Fruit fly (Drosophila melanogaster) whole organism, embryonic: ENCODE measurements around the gene papi.

Experiments used
- ATbp ChIP-seq: fragments of 200-800 bp; sonication (Bioruptor generic); optimal IDR thresholded peaks from 2 replicates; lab custom pipeline; 2017; ENCODE audit warnings: missing biosample characterization, mild to moderate bottlenecking, missing genetic modification characterization, missing genetic modification reagents
- Antp ChIP-seq: fragments of 200-800 bp; sonication (Bioruptor generic); optimal IDR thresholded peaks from 3 replicates; lab custom pipeline; 2016; ENCODE audit warnings: missing biosample characterization, missing genetic modification characterization
- Atf3 ChIP-seq: fragments of 200-800 bp; sonication (Bioruptor generic); optimal IDR thresholded peaks from 3 replicates; lab custom pipeline; 2016; ENCODE audit warnings: missing biosample characterization, missing genetic modification characterization
- Awh ChIP-seq: fragments of 200-800 bp; sonication (Bioruptor generic); IDR thresholded peaks from 2 replicates; pipeline ENCODE4, ENCODE4 v1.3.6; 2022; ENCODE audit warnings: missing biosample characterization, missing genetic modification characterization
- Bdp1 ChIP-seq: fragments of 200-800 bp; sonication (Bioruptor generic); optimal IDR thresholded peaks from 3 replicates; lab custom pipeline; 2016; ENCODE audit warnings: missing biosample characterization, missing genetic modification characterization
- CG10209 ChIP-seq: fragments of 200-800 bp; sonication (Bioruptor generic); optimal IDR thresholded peaks from 3 replicates; lab custom pipeline; 2017; ENCODE audit warnings: missing biosample characterization, mild to moderate bottlenecking, missing genetic modification characterization, missing genetic modification reagents
- CG10959 ChIP-seq: fragments of 200-800 bp; sonication (Bioruptor generic); IDR thresholded peaks from 2 replicates; pipeline ENCODE4 v1.3.6; 2022; ENCODE audit warnings: missing biosample characterization, missing genetic modification characterization
- CG11247 ChIP-seq: fragments of 200-800 bp; sonication (Bioruptor generic); IDR thresholded peaks from 2 replicates; pipeline ENCODE4 v1.3.6; 2022; ENCODE audit warnings: missing biosample characterization, missing genetic modification characterization
- CG12104 ChIP-seq: fragments of 200-800 bp; sonication (Bioruptor generic); optimal IDR thresholded peaks from 3 replicates; lab custom pipeline; 2016; ENCODE audit warnings: missing biosample characterization, missing genetic modification characterization
- CG16863 ChIP-seq: fragments of 200-800 bp; sonication (Bioruptor generic); optimal IDR thresholded peaks from 3 replicates; lab custom pipeline; 2016; ENCODE audit warnings: missing biosample characterization, missing genetic modification characterization
- CG17359 ChIP-seq: fragments of 200-800 bp; sonication (Bioruptor generic); optimal IDR thresholded peaks from 3 replicates; lab custom pipeline; 2018; ENCODE audit warnings: missing biosample characterization, mild to moderate bottlenecking, missing genetic modification characterization, moderate library complexity
- CG34422 ChIP-seq: fragments of 200-800 bp; sonication (Bioruptor generic); IDR thresholded peaks from 3 replicates; pipeline ENCODE4 v1.3.6; 2022; ENCODE audit warnings: missing biosample characterization, missing genetic modification characterization
- CG3726 ChIP-seq: fragments of 200-800 bp; sonication (Bioruptor generic); IDR thresholded peaks from 3 replicates; pipeline ENCODE4, ENCODE4 v1.3.6; 2022; ENCODE audit warnings: missing biosample characterization, missing genetic modification characterization
- CG3847 ChIP-seq: fragments of 200-800 bp; sonication (Bioruptor generic); IDR thresholded peaks from 2 replicates; pipeline ENCODE4 v1.3.6; 2022; ENCODE audit warnings: missing biosample characterization, missing genetic modification characterization
- CG4617 ChIP-seq: fragments of 200-800 bp; sonication (Bioruptor generic); optimal IDR thresholded peaks from 3 replicates; lab custom pipeline; 2016; ENCODE audit warnings: missing biosample characterization, missing genetic modification characterization, borderline replicate concordance
- CG7271 ChIP-seq: fragments of 200-800 bp; sonication (Bioruptor generic); optimal IDR thresholded peaks from 2 replicates; lab custom pipeline; 2018; ENCODE audit warnings: missing biosample characterization, mild to moderate bottlenecking, missing genetic modification characterization, moderate library complexity
- Deaf1 ChIP-seq: fragments of 200-800 bp; optimal IDR thresholded peaks from 3 replicates; lab custom pipeline; 2019; ENCODE audit warnings: missing biosample characterization, mild to moderate bottlenecking, missing genetic modification characterization, moderate library complexity
- Doc3 ChIP-seq: fragments of 200-800 bp; sonication (Bioruptor generic); IDR thresholded peaks from 3 replicates; pipeline ENCODE4 v1.3.6; 2022; ENCODE audit warnings: missing biosample characterization, missing genetic modification characterization; ENCODE audit not compliant: partially characterized antibody
- HLH54F ChIP-seq: fragments of 200-800 bp; sonication (Bioruptor generic); optimal IDR thresholded peaks from 3 replicates; lab custom pipeline; 2016; ENCODE audit warnings: missing biosample characterization, missing genetic modification characterization
- Hey ChIP-seq: fragments of 200-800 bp; sonication (Bioruptor generic); optimal IDR thresholded peaks from 3 replicates; lab custom pipeline; 2018; ENCODE audit warnings: missing biosample characterization, mild to moderate bottlenecking, missing genetic modification characterization
- Lhr ChIP-seq: fragments of 200-800 bp; sonication (Bioruptor generic); optimal IDR thresholded peaks from 3 replicates; lab custom pipeline; 2017; ENCODE audit warnings: mild to moderate bottlenecking, missing biosample characterization, missing genetic modification reagents, missing genetic modification characterization
- MESR4 ChIP-seq: fragments of 200-800 bp; sonication (Bioruptor generic); optimal IDR thresholded peaks from 2 replicates; lab custom pipeline; 2018; ENCODE audit warnings: missing biosample characterization, mild to moderate bottlenecking, missing genetic modification characterization, moderate library complexity
- Nf-YA ChIP-seq: fragments of 200-800 bp; sonication (Bioruptor generic); IDR thresholded peaks from 2 replicates; pipeline ENCODE4 v1.3.6; 2022; ENCODE audit warnings: missing biosample characterization, missing genetic modification characterization
- Pdp1 ChIP-seq, 2 experiments: fragments of 200-800 bp; sonication (Bioruptor generic); optimal IDR thresholded peaks; 3 replicates each; lab custom pipeline; 2016; ENCODE audit warnings: missing biosample characterization in 2 of 2, missing genetic modification characterization in 2 of 2, mild to moderate bottlenecking in 1 of 2, moderate library complexity in 1 of 2
- Ravus ChIP-seq: fragments of 200-800 bp; sonication (Bioruptor generic); IDR thresholded peaks from 2 replicates; pipeline ENCODE4 v1.3.6; 2022; ENCODE audit warnings: missing biosample characterization, missing genetic modification characterization
- Spps ChIP-seq: fragments of 200-800 bp; sonication (Bioruptor generic); optimal IDR thresholded peaks from 2 replicates; lab custom pipeline; 2018; ENCODE audit warnings: missing biosample characterization, mild to moderate bottlenecking, missing genetic modification characterization
- Sry-δ ChIP-seq: fragments of 200-800 bp; sonication (Bioruptor generic); optimal IDR thresholded peaks from 2 replicates; lab custom pipeline; 2016; ENCODE audit warnings: missing biosample characterization, missing genetic modification characterization
- Usf ChIP-seq: fragments of 200-800 bp; sonication (Bioruptor generic); optimal IDR thresholded peaks from 2 replicates; lab custom pipeline; 2017; ENCODE audit warnings: missing genotype, missing biosample characterization, missing genetic modification characterization
- Xrp1 ChIP-seq: fragments of 200-800 bp; sonication (Bioruptor generic); IDR thresholded peaks from 2 replicates; pipeline ENCODE4 v1.3.6; 2022; ENCODE audit warnings: missing biosample characterization, missing genetic modification characterization
- ase ChIP-seq: fragments of 200-800 bp; sonication (Bioruptor generic); IDR thresholded peaks from 3 replicates; pipeline ENCODE4 v1.3.6; 2022; ENCODE audit warnings: missing biosample characterization, missing genetic modification characterization
- bcd ChIP-seq: fragments of 200-800 bp; sonication (Bioruptor generic); optimal IDR thresholded peaks from 2 replicates; lab custom pipeline; 2017; ENCODE audit warnings: missing biosample characterization, mild to moderate bottlenecking, missing genetic modification characterization
- ci ChIP-seq: fragments of 200-800 bp; sonication (Bioruptor generic); IDR thresholded peaks from 3 replicates; pipeline ENCODE4 v1.3.6; 2022; ENCODE audit warnings: missing biosample characterization, missing genetic modification characterization
- da ChIP-seq: fragments of 200-800 bp; sonication (Bioruptor generic); optimal IDR thresholded peaks from 2 replicates; lab custom pipeline; 2016; ENCODE audit warnings: missing biosample characterization, missing genetic modification characterization
- dpn ChIP-seq, 2 experiments: fragments of 200-800 bp; sonication (Bioruptor generic); optimal IDR thresholded peaks; 3 replicates each; lab custom pipeline; 2016; ENCODE audit warnings: missing biosample characterization in 2 of 2, missing genetic modification characterization in 2 of 2
- dysf ChIP-seq: fragments of 200-800 bp; sonication (Bioruptor generic); IDR thresholded peaks from 3 replicates; pipeline ENCODE4 v1.3.6; 2022; ENCODE audit warnings: missing biosample characterization, missing genetic modification characterization
- en ChIP-seq: fragments of 200-800 bp; sonication (Bioruptor generic); optimal IDR thresholded peaks from 2 replicates; lab custom pipeline; 2016; ENCODE audit warnings: missing biosample characterization, missing genetic modification characterization
- ewg ChIP-seq: fragments of 200-800 bp; sonication (Bioruptor generic); optimal IDR thresholded peaks from 3 replicates; lab custom pipeline; 2017; ENCODE audit warnings: mild to moderate bottlenecking, missing biosample characterization, missing genetic modification reagents, missing genetic modification characterization
- exex ChIP-seq: fragments of 200-800 bp; sonication (Bioruptor generic); optimal IDR thresholded peaks from 4 replicates; lab custom pipeline; 2018; ENCODE audit warnings: missing biosample characterization, mild to moderate bottlenecking, missing genetic modification characterization, moderate library complexity
- gsb ChIP-seq: fragments of 200-800 bp; sonication (Bioruptor generic); IDR thresholded peaks from 2 replicates; pipeline ENCODE4 v1.3.6; 2022; ENCODE audit warnings: missing biosample characterization, missing genetic modification characterization
- ind ChIP-seq: fragments of 200-800 bp; sonication (Bioruptor generic); optimal IDR thresholded peaks from 3 replicates; lab custom pipeline; 2016; ENCODE audit warnings: missing biosample characterization, missing genetic modification characterization
- lab ChIP-seq: fragments of 200-800 bp; sonication (Bioruptor generic); optimal IDR thresholded peaks from 3 replicates; lab custom pipeline; 2017; ENCODE audit warnings: missing biosample characterization, missing genetic modification characterization, mild to moderate bottlenecking, moderate library complexity, missing genetic modification reagents
- lola ChIP-seq, 3 experiments: fragments of >200 bp in 2 of 3; fragments of 200-800 bp in 1 of 3; sonication (Bioruptor generic) in 1 of 3; optimal IDR thresholded peaks; 2 replicates each; lab custom pipeline; 2017 to 2019; ENCODE audit warnings: missing biosample characterization in 3 of 3, missing genetic modification characterization in 3 of 3, mild to moderate bottlenecking in 1 of 3, moderate library complexity in 1 of 3
- odd ChIP-seq: fragments of 200-800 bp; sonication (Bioruptor generic); optimal IDR thresholded peaks from 2 replicates; lab custom pipeline; 2017; ENCODE audit warnings: missing biosample characterization, mild to moderate bottlenecking, missing genetic modification characterization
- row ChIP-seq: fragments of 200-800 bp; sonication (Bioruptor generic); IDR thresholded peaks from 3 replicates; pipeline ENCODE4 v1.3.6; 2022; ENCODE audit warnings: missing biosample characterization, missing genetic modification characterization
- sc ChIP-seq, 3 experiments: fragments of >200 bp in 2 of 3; fragments of 200-800 bp in 1 of 3; sonication (Bioruptor generic) in 1 of 3; optimal IDR thresholded peaks; 2 replicates in 2 of 3; 3 replicates in 1 of 3; lab custom pipeline; 2017; ENCODE audit warnings: mild to moderate bottlenecking in 1 of 3, missing biosample characterization in 1 of 3, missing genetic modification characterization in 1 of 3, missing genetic modification reagents in 1 of 3
- slbo ChIP-seq: fragments of 200-800 bp; sonication (Bioruptor generic); IDR thresholded peaks from 2 replicates; pipeline ENCODE4 v1.3.6; 2022; ENCODE audit warnings: missing biosample characterization, missing genetic modification characterization
- tll ChIP-seq, 2 experiments: fragments of 200-800 bp in 1 of 2; fragments of >200 bp in 1 of 2; sonication (Bioruptor generic) in 1 of 2; optimal IDR thresholded peaks; 2 replicates each; lab custom pipeline; 2017 to 2019; ENCODE audit warnings: missing biosample characterization in 2 of 2, missing genetic modification characterization in 2 of 2, mild to moderate bottlenecking in 1 of 2, moderate library complexity in 1 of 2
- trem ChIP-seq: fragments of 200-800 bp; optimal IDR thresholded peaks from 3 replicates; lab custom pipeline; 2019; ENCODE audit warnings: missing biosample characterization, mild to moderate bottlenecking, missing genetic modification characterization, moderate library complexity
- zen ChIP-seq: fragments of 200-800 bp; sonication (Bioruptor generic); optimal IDR thresholded peaks from 3 replicates; lab custom pipeline; 2018; ENCODE audit warnings: missing biosample characterization, mild to moderate bottlenecking, missing genetic modification characterization, moderate library complexity

papi gene

dm6 chr2L:2189100-2189499 is 31.4 kb upstream of the papi start:
- peak; percentile 90 for TF ChIP-seq Xrp1 (GFP tag; lab: Robert Waterston, UW)
- TF ChIP-seq CG34422 (GFP tag; lab: Robert Waterston, UW): peak; percentile 69; the same call in 2 of the 3 replicates
- TF ChIP-seq Pdp1 (GFP tag; optimal IDR thresholded peaks at IDR 0.05; lab: Kevin White, UChicago): peak; percentile 69 to 72
- no peak for TF ChIP-seq gsb (GFP tag; lab: Robert Waterston, UW)
- TF ChIP-seq CG12104 (GFP tag; lab: Kevin White, UChicago): peak; percentile 4
- no peak for TF ChIP-seq da (GFP tag; lab: Kevin White, UChicago)
- no peak for TF ChIP-seq sc (optimal IDR thresholded peaks at IDR 0.05; lab: Kevin White, UChicago)
- peak; percentile 72 for TF ChIP-seq sc (GFP tag; optimal IDR thresholded peaks at IDR 0.05; lab: Kevin White, UChicago)
- no peak for TF ChIP-seq CG7271 (tag; lab: Kevin White, UChicago)
- TF ChIP-seq ewg (GFP tag; lab: Kevin White, UChicago): peak; percentile 42
- peak; percentile 62 for TF ChIP-seq CG17359
- 0 out of 2 replicates have a peak, but pooled peaks have one; percentile 58 for TF ChIP-seq Nf-YA (GFP tag; lab: Robert Waterston, UW)
- no peak for TF ChIP-seq Doc3 (GFP tag; lab: Robert Waterston, UW)
- peak; percentile 46 for TF ChIP-seq en
- no peak for TF ChIP-seq Deaf1 (tag; lab: Kevin White, UChicago)
- peak in 1 of 3 experiments; percentile 89 for TF ChIP-seq lola (GFP tag; optimal IDR thresholded peaks at IDR 0.05; lab: Kevin White, UChicago)
- TF ChIP-seq CG16863 (GFP tag; lab: Kevin White, UChicago): peak; percentile 74
- no peak for TF ChIP-seq exex (tag; lab: Kevin White, UChicago)
- peak; percentile 87 for TF ChIP-seq CG10959 (GFP tag; lab: Robert Waterston, UW)
- TF ChIP-seq dpn (GFP tag; optimal IDR thresholded peaks at IDR 0.05; lab: Kevin White, UChicago): peak; percentile 28 to 68
- TF ChIP-seq CG10209 (GFP tag; lab: Kevin White, UChicago): peak; percentile 67
- 0 out of 3 replicates have a peak, but pooled peaks have one; percentile 25 for TF ChIP-seq ase (GFP tag; lab: Robert Waterston, UW)
- TF ChIP-seq ATbp (GFP tag; lab: Kevin White, UChicago): peak; percentile 62
- TF ChIP-seq Hey (tag; lab: Kevin White, UChicago): no peak
- peak; percentile 4 for TF ChIP-seq CG4617
- no peak for TF ChIP-seq tll (GFP tag; optimal IDR thresholded peaks at IDR 0.05; lab: Kevin White, UChicago)
- no peak for TF ChIP-seq HLH54F
- TF ChIP-seq CG3726 (GFP tag; lab: Robert Waterston, UW): peak; percentile 73; the same call in 2 of the 3 replicates
- TF ChIP-seq odd (GFP tag; lab: Kevin White, UChicago): peak; percentile 37
- peak; percentile 49 for TF ChIP-seq Bdp1 (GFP tag; lab: Kevin White, UChicago)
- TF ChIP-seq row: peak; percentile 70
- peak; percentile 31; the same call in 1 of the 3 replicates for TF ChIP-seq dysf
- TF ChIP-seq CG3847 (GFP tag; lab: Robert Waterston, UW): 0 out of 2 replicates have a peak, but pooled peaks have one; percentile 23
- peak; percentile 60 for TF ChIP-seq Lhr (GFP tag; lab: Kevin White, UChicago)
- TF ChIP-seq ci (GFP tag; lab: Robert Waterston, UW): peak; percentile 77
- TF ChIP-seq Atf3 (GFP tag; lab: Kevin White, UChicago): peak; percentile 60
- TF ChIP-seq bcd (GFP tag; lab: Kevin White, UChicago): peak; percentile 46
- peak; percentile 51 for TF ChIP-seq zen (tag; lab: Kevin White, UChicago)
- TF ChIP-seq Sry-δ (GFP tag; lab: Kevin White, UChicago): peak; percentile 15
- TF ChIP-seq Spps: peak; percentile 89
- peak; percentile 41 for TF ChIP-seq Usf (GFP tag; lab: Kevin White, UChicago)
- no peak for TF ChIP-seq MESR4 (GFP tag; lab: Kevin White, UChicago)
- no peak for TF ChIP-seq slbo (GFP tag; lab: Robert Waterston, UW)
- peak; percentile 19 for TF ChIP-seq lab (GFP tag; lab: Kevin White, UChicago)
- TF ChIP-seq Awh (GFP tag; lab: Robert Waterston, UW): peak; percentile 71; the same call in 1 of the 2 replicates
- no peak for TF ChIP-seq Ravus
- no peak for TF ChIP-seq CG11247 (GFP tag; lab: Robert Waterston, UW)
- peak; percentile 75 for TF ChIP-seq trem
- peak; percentile 40 for TF ChIP-seq ind
- peak; percentile 65 for TF ChIP-seq Antp (GFP tag; lab: Kevin White, UChicago)
